Worm (Caenorhabditis elegans) whole organism, L4/young adult: Measurements from ENCODE around the gene abhd-5.1.

Source experiments
- W03F9.2 ChIP-seq: fragments of 150-350 bp; optimal IDR thresholded peaks from 2 replicates; lab custom pipeline; 2014; ENCODE audit warnings: missing biosample characterization, missing genetic modification characterization
- dao-5 ChIP-seq: sonication (generic microtip); optimal IDR thresholded peaks from 2 replicates; lab custom pipeline; 2016; ENCODE audit warnings: missing genotype, missing genetic modification characterization, moderate library complexity, missing compliant biosample characterization
- him-1 ChIP-seq: sonication (generic microtip); optimal IDR thresholded peaks from 2 replicates; lab custom pipeline; 2016; ENCODE audit warnings: missing genotype, missing genetic modification reagents, missing genetic modification characterization, missing compliant biosample characterization

abhd-5.1 gene

DNA sequence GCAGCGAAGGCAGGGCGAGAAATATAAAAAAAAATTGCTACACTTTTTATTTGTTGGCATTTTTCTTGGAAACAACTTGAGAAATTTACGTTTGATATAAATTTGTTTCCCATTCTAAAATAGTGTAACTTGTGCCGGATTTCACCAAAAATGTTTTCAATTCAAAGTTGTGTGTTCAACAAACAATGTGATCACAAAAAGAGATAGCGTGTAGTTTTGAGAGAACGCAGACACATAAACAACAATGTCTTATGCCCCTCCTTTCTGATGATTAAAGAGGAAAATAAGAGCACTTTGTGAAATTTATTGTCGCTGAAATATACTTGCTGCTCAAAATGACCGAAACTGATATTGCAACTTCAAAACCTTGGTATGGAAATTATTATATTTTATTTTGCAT, at the start of gene abhd-5.1:
abhd-5.1 (plus strand) TSS at position 230 of the 400 bp plus-strand sequence.
- no peak for TF ChIP-seq dao-5 (tag; lab: Kevin White, UChicago)
- peak; percentile 20 for TF ChIP-seq W03F9.2 (tag; lab: Kevin White, UChicago)

DNA sequence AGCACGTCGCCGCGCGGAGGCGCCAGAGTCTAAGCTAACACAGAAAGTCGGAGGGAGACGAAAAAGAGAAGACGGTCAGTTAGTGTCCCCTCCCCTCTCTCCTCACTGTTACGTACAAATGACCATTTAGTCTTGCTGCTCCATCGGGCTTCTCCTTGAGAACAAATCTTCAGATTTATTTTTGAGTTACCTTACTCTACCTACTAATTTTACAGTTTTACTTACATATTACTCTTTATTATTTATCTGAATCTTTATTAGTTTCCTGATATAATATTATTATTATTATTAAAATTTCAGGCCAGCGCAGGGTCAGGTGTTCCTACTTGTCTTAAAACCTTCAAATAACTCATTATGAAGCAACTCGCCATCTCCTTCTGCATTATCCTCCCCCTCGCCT, 46.7 kb upstream of the abhd-5.1 start, which contains the start of gene R02F11.1:
R02F11.1 (plus strand) TSS at position 301 of the 400 bp plus-strand sequence.
- no peak for TF ChIP-seq dao-5 (tag; lab: Kevin White, UChicago)
- TF ChIP-seq him-1 (tag; lab: Kevin White, UChicago) = no peak
- TF ChIP-seq W03F9.2 (tag; lab: Kevin White, UChicago) = no peak

DNA sequence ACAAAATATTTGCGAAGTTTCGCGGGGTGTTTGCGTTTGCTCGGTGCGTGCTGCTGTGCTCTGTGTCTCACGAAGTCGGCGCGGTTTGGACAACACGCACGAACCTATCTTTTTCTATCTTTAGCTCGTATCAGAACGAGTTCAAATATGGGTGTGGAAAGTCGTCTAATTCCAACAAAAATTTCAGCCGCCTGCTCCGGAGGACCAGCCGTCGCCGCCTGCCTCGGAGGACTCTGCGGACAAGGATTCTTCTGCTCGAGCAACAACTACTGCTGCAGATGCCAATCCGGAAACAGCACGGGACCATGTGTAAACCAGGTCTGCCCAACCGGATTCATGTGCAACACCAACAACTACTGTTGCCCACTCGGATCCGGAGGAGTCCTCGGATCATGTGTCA, 45.5 kb upstream of the abhd-5.1 start:
- TF ChIP-seq dao-5 (tag; lab: Kevin White, UChicago) (no peak), W03F9.2 (tag; lab: Kevin White, UChicago) (no peak), him-1 (tag; lab: Kevin White, UChicago) (no peak)

DNA sequence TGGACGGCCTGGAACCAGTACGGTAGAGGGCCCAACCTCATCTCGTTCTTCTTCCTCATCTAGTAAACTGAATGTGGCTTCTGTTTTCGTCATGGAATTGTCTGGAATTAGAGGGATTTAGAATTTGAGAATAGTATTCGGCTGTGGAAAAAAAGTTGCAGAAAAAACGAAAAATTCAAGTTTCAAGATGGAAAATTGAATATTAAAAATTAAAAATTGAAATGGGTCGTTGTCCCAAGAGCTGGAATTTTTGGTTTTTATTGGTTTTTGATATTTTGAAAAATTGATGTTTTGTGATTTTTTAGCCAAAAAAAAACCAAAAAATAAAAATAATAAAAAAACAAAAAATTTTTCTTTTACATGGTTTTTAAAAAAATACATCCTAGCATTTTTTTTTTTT, 41.6 kb upstream of the abhd-5.1 start, which contains the start of gene R02F11.3:
R02F11.3 (minus strand) TSS at position 101 of the 400 bp plus-strand sequence.
- TF ChIP-seq W03F9.2 (tag; lab: Kevin White, UChicago) (no peak), him-1 (tag; lab: Kevin White, UChicago) (no peak), dao-5 (tag; lab: Kevin White, UChicago) (no peak)

DNA sequence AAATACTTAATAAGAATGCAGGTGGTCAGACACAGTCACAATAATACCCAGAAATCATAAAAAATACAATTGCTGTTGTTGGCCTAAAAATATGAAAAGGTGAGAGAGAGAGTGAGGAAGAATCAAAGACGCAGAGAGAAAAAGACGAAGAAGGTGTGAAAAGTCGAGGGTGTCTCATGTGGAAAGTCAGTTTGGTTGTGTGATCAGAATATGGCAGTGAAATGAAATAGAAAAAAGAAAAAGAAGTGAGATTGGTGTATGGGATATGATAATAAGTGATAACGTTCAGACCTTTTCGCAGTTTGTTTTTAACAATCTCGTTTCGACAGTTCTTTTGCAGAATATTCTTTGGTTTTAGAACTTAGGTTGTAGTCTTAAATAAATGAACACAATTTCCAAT, 40.6 kb upstream of the abhd-5.1 start:
- no peak for TF ChIP-seq dao-5 (tag; lab: Kevin White, UChicago)
- no peak for TF ChIP-seq him-1 (tag; lab: Kevin White, UChicago)
- TF ChIP-seq W03F9.2 (tag; lab: Kevin White, UChicago) = no peak

DNA sequence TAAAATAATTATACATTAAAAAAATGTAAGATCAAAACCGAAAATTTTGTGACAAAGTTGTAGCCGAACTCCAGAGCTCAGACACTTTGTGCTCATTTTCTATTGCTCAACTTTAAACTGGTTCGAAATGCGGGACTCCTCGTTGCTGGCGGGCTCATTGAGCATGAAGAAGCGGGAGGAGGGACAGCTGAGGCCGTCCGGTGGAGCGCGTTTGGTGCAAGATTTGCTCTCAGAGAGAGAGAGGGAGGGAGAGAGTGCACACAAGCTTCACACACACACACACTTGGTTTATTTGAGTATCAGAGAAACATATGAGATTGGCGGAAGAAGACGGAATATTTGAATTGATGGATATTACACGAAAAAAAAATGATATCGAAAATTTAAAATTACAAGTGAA, 36.8 kb upstream of the abhd-5.1 start:
- TF ChIP-seq W03F9.2 (tag; lab: Kevin White, UChicago) = no peak
- no peak for TF ChIP-seq him-1 (tag; lab: Kevin White, UChicago)
- no peak for TF ChIP-seq dao-5 (tag; lab: Kevin White, UChicago)

DNA sequence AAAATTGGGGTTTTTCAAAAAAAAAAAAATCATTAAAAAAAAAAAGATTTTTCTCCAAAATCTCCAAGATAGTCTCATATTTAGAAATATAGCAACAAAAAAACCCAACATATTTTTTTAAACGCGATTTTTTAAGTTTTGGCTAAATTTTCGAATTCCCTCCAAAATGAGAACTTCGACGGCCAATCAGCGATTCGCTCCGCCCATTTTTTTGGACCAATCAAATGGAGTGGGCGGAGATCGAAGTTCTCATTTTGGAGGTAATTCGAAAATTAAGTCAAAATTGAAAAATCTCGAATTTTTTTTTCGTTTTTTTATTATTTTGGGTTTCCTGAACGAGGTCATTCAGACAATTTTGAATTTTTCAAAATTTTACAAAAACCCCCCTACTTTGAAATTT, 33.6 kb upstream of the abhd-5.1 start:
- TF ChIP-seq him-1 (tag; lab: Kevin White, UChicago) (no peak), dao-5 (tag; lab: Kevin White, UChicago) (no peak), W03F9.2 (tag; lab: Kevin White, UChicago) (no peak)

DNA sequence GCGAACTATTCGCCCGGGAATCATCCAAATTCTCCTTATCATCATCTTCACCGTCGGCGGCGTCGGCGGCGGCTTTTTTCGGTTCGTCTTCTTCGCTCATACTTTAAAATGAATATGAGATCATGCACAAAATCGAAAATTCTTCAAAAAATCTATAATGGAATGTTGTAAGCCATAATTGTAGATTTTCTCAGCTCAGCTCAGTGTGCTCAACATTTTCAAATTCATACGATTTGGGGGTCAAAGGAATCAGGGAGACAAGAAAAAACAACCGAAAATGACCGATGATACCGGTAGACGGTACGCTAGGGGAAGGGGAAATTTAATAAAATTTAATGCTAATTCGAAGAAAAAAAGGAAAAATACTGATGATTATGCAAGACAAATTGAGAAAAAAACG, 28.9 kb upstream of the abhd-5.1 start, which contains the start of gene ccep-97:
ccep-97 (minus strand) TSS at position 101 of the 400 bp plus-strand sequence.
- TF ChIP-seq W03F9.2 (tag; lab: Kevin White, UChicago) (no peak), him-1 (tag; lab: Kevin White, UChicago) (no peak)

DNA sequence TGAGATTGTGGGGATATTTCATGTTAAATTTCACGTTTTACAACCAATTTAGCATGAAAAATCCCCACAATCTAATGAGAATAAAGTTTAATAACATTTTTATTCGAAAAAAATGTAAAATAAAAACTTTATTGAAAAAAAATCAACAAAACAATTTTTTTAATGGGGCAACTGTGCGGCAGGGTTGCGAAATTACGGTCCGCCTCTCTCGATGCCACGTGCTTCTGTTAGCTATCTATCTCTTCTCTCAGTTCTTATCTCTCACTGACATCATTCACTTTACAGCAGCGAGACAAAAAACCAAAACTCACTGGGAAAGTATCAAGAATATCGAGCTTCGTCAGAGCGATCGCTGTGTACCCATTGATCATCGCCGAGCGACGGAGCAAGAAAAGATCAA, 26.9 kb upstream of the abhd-5.1 start:
- TF ChIP-seq dao-5 (tag; lab: Kevin White, UChicago) (no peak), him-1 (tag; lab: Kevin White, UChicago) (no peak), W03F9.2 (tag; lab: Kevin White, UChicago) (no peak)

DNA sequence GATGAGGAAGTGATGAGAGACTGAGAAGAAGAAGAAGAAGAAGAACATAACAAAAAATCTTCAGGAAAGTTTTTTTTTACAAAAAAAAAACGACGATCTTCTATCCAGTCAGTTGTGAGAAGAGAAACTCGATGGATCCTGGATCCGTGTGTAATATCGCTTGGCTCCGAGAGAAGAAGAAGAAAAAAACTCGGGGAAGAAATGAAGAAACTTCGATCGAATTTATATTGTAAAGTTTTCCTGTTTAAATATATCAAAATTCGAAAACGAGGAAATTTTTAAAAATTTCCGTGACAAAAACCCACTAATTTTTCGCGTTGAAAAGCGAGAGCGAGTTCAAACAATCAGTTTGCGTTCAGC, 24.1 kb upstream of the abhd-5.1 start, which contains the start of gene adss-1:
adss-1 (minus strand) TSS at position 101 of the 360 bp plus-strand sequence.
- TF ChIP-seq dao-5 (tag; lab: Kevin White, UChicago) (no peak), W03F9.2 (tag; lab: Kevin White, UChicago) (no peak), him-1 (tag; lab: Kevin White, UChicago) (no peak)

DNA sequence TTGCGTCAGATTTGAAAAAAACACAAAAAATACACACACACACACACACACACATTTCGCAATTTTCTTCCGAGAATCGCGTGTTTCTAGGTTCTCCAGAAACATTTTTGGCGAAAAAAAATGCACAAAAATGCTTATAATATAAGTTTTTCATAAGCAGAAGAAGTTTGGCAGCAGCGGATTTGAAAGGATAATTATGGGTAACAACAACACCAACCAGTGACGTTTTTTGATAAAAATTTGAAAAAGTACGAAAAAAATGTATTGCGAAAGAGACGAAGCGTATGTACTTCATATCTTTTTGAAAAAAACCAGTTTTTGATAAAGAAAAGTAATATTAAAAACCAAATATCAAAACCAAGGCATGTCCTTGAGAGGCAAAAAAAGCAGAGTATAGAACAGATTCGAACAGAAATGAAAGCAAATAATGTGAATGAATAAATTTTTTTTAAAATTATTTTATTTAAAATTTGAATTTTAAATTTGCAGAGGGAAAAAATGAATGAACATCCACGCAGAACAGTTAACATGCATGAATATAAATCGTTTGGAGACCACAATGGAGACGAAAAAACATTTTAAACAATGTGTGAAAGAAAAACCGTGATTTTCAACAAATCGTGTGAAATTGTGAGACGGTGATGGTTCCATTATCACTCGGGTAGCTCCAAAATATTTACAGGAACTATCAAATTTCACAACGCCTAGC, 23.6 kb upstream of the abhd-5.1 start:
- peak; percentile 11 for TF ChIP-seq W03F9.2 (tag; lab: Kevin White, UChicago)
- peak; percentile 0 for TF ChIP-seq him-1 (tag; lab: Kevin White, UChicago)
- TF ChIP-seq dao-5 (tag; lab: Kevin White, UChicago) = no peak

DNA sequence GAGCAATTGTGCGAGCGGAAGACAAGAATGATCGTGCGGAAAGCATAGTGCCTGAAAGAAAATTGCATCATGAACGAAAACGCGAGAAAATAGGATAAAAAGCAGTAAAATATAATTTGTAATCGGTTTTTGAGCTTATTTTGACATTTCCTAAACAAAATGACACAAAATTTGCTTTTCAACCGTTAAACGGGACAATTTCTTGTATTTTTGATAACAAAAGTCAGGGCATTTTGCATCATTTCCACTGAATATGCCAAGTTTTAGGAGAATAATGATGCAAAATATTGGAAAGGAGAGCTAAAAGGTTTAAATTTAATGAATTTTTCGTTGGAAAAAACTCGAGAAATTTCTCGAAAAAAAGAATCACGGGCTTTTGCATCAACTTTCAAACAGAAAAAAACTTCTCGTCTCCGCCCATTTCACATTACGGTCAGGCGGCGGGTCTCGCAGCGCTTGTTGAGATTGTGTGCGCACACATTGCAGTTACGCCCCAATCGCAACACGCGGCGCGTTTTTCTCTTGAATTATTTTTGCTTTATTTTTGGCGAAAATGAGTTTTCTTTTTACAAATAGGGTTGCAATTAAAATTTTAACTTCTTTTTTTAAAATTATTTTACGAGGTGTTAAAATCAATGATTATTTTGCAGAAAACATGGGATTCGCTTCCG, 20.6 kb upstream of the abhd-5.1 start, which contains the start of the genes hsp-6 and C37H5.5:
hsp-6 (minus strand) TSS at position 51 of the 671 bp plus-strand sequence.
C37H5.5 (plus strand) TSS at position 651 of the 671 bp plus-strand sequence.
- TF ChIP-seq W03F9.2 (tag; lab: Kevin White, UChicago) (peak; percentile 93), dao-5 (tag; lab: Kevin White, UChicago) (no peak), him-1 (tag; lab: Kevin White, UChicago) (peak; percentile 14)

DNA sequence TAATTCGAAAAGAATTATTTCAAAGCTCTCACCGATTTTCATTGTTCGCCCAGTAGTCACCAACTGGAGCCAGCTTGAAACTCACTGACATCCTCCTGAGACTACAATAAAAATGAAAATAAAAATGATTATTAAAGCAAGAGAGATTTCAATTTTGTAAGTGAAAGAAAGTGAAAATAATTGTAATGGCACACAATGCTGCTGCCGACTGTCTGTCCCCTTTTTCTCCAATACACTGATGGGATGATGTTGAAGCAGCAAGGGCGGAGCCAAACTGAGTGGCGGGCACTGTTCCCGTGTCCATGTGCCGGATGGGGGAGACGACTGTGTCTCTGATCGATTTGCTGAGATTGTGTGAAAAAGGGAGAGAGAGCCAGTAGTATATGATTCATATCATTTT, 13.2 kb upstream of the abhd-5.1 start, which contains the start of gene C37H5.14:
C37H5.14 (minus strand) TSS at position 101 of the 400 bp plus-strand sequence.
- no peak for TF ChIP-seq W03F9.2 (tag; lab: Kevin White, UChicago)
- TF ChIP-seq dao-5 (tag; lab: Kevin White, UChicago) = no peak
- no peak for TF ChIP-seq him-1 (tag; lab: Kevin White, UChicago)
